Fruit fly (Drosophila melanogaster): ENCODE results near the gene CG42813.

Gene CG42813

dm6 chr3R:27263434-27264215, 35.3 kb upstream of the CG42813 start, which contains the start of gene woc (continued):
- TF ChIP-seq CG8319 (GFP tag; optimal IDR thresholded peaks at IDR 0.05) (peak; percentile 77), CG10631 (GFP tag; optimal IDR thresholded peaks at IDR 0.05) (peak; percentile 57), ss (GFP tag; optimal IDR thresholded peaks at IDR 0.05) (peak; percentile 90 to 92), dsx (GFP tag; optimal IDR thresholded peaks at IDR 0.05; ENCODE audit: poor library complexity, severe bottlenecking) (peak; percentile 68), CG16779 (tag; optimal IDR thresholded peaks at IDR 0.05) (peak; percentile 91), cyc (GFP tag; optimal IDR thresholded peaks at IDR 0.05) (peak; percentile 76), fd59A (GFP tag; optimal IDR thresholded peaks at IDR 0.05) (peak; percentile 70), Sox102F (GFP tag; optimal IDR thresholded peaks at IDR 0.05) (no peak), fkh (GFP tag; optimal IDR thresholded peaks at IDR 0.05) (peak; percentile 94), CG8119 (GFP tag; IDR thresholded peaks at IDR 0.05) (peak; percentile 83), fd85E (GFP tag; optimal IDR thresholded peaks at IDR 0.05) (peak; percentile 42), lz (GFP tag; optimal IDR thresholded peaks at IDR 0.05) (peak; percentile 82), Blimp-1 (GFP tag; optimal IDR thresholded peaks at IDR 0.05) (no peak), Ets96B (tag; optimal IDR thresholded peaks at IDR 0.05) (peak; percentile 60), net (GFP tag; optimal IDR thresholded peaks at IDR 0.05) (peak; percentile 87), OdsH (GFP tag; optimal IDR thresholded peaks at IDR 0.05) (peak; percentile 55), CG32006 (GFP tag; optimal IDR thresholded peaks at IDR 0.05) (peak; percentile 92), Ets21C (GFP tag; optimal IDR thresholded peaks at IDR 0.05) (peak; percentile 27), Eip93F (GFP tag; optimal IDR thresholded peaks at IDR 0.05) (no peak), vri (GFP tag; optimal IDR thresholded peaks at IDR 0.05) (no peak), Hr38 (GFP tag; optimal IDR thresholded peaks at IDR 0.05) (peak; percentile 4), Eip75B (GFP tag; optimal IDR thresholded peaks at IDR 0.05) (peak; percentile 69), CG8632 (GFP tag; optimal IDR thresholded peaks at IDR 0.05) (peak; percentile 73), Sox14 (GFP tag; optimal IDR thresholded peaks at IDR 0.05) (peak; percentile 87), svp (GFP tag) (no peak)

DNA sequence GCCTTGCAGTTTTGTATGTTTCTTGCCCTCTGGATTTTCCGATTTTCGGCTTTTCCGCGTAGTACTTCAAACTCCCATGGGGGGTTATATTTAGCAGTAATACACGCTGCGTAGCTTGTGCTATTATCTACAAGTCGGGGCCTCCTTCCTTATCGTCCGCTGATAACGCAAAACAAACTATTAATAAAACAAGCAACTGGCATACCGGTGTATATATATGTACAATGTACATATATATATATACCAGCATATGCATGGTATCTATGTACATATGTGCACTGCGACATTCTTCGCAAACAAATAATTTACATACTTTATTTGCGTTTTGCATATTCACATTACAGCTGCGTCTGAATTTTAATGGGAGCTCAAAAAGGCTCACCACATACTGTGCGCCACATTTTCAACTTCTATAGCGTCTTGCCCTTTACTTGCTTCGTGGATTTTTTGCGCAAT, 25.6 kb upstream of the CG42813 start:
- TF ChIP-seq fkh (GFP tag; optimal IDR thresholded peaks at IDR 0.05) (peak; percentile 47), Eip78C (GFP tag) (peak; percentile 42), vri (GFP tag; optimal IDR thresholded peaks at IDR 0.05) (no peak)

- TF ChIP-seq svp (GFP tag), result peak; percentile 94
- TF ChIP-seq Met (GFP tag; optimal IDR thresholded peaks at IDR 0.05), result no peak
- peak; percentile 75 for TF ChIP-seq CG8119 (GFP tag; IDR thresholded peaks at IDR 0.05)
- peak; percentile 96 for TF ChIP-seq eg (GFP tag; IDR thresholded peaks at IDR 0.05)
- TF ChIP-seq lz (GFP tag; optimal IDR thresholded peaks at IDR 0.05), result peak; percentile 80
- peak; percentile 57 for TF ChIP-seq CG11762 (GFP tag; optimal IDR thresholded peaks at IDR 0.05; ENCODE audit: insufficient read depth)
- TF ChIP-seq fd85E (GFP tag; optimal IDR thresholded peaks at IDR 0.05), result no peak
- no peak for TF ChIP-seq CG32006 (GFP tag; optimal IDR thresholded peaks at IDR 0.05)
- peak; percentile 64 for TF ChIP-seq net (GFP tag; optimal IDR thresholded peaks at IDR 0.05)
- no peak for TF ChIP-seq OdsH (GFP tag; optimal IDR thresholded peaks at IDR 0.05)
- no peak for TF ChIP-seq CG16779 (tag; optimal IDR thresholded peaks at IDR 0.05)
- peak; percentile 65 for TF ChIP-seq CG10669 (GFP tag; optimal IDR thresholded peaks at IDR 0.05)
- peak; percentile 86 for TF ChIP-seq acj6 (GFP tag; optimal IDR thresholded peaks at IDR 0.05)
- TF ChIP-seq CG9139 (GFP tag; optimal IDR thresholded peaks at IDR 0.05), result no peak
- TF ChIP-seq Sox14 (GFP tag; optimal IDR thresholded peaks at IDR 0.05), result peak; percentile 83
- TF ChIP-seq Smox (GFP tag; optimal IDR thresholded peaks at IDR 0.05), result peak; percentile 78
- peak; percentile 17 for TF ChIP-seq fkh (GFP tag; optimal IDR thresholded peaks at IDR 0.05)
- TF ChIP-seq CG6163 (GFP tag; IDR thresholded peaks at IDR 0.05), result peak; percentile 91
- peak; percentile 85 for TF ChIP-seq esn (GFP tag; optimal IDR thresholded peaks at IDR 0.05)
- peak; percentile 54 for TF ChIP-seq Lpt (GFP tag; optimal IDR thresholded peaks at IDR 0.05)
- TF ChIP-seq salr (GFP tag; optimal IDR thresholded peaks at IDR 0.05), result no peak
- peak; percentile 74 for TF ChIP-seq Gug (GFP tag; IDR thresholded peaks at IDR 0.05)
- TF ChIP-seq ss (GFP tag; optimal IDR thresholded peaks at IDR 0.05), result no peak
- TF ChIP-seq CG6792 (GFP tag; optimal IDR thresholded peaks at IDR 0.05), result peak; percentile 75
- TF ChIP-seq CG11902 (GFP tag; optimal IDR thresholded peaks at IDR 0.05), result peak; percentile 75
- TF ChIP-seq Hr4 (GFP tag; optimal IDR thresholded peaks at IDR 0.05), result no peak
- TF ChIP-seq achi (GFP tag; optimal IDR thresholded peaks at IDR 0.05), result no peak
- TF ChIP-seq Blimp-1 (GFP tag; optimal IDR thresholded peaks at IDR 0.05), result peak; percentile 36
- no peak for TF ChIP-seq Eip75B (GFP tag; optimal IDR thresholded peaks at IDR 0.05)
- no peak for TF ChIP-seq vri (GFP tag; optimal IDR thresholded peaks at IDR 0.05)
- TF ChIP-seq spab (GFP tag; optimal IDR thresholded peaks at IDR 0.05), result no peak
Observed at dm6 chr3R:27253136-27253920, 25.0 kb upstream of the CG42813 start, which contains the start of gene pll. pll (minus strand) TSS chr3R:27253182.

Measured in whole organism, prepupa.